Worm (Caenorhabditis elegans): ENCODE data around the gene dhs-6.
A peak's percentile ranks its signal among the peaks of the same experiment; 100 is the strongest.

Gene dhs-6

DNA sequence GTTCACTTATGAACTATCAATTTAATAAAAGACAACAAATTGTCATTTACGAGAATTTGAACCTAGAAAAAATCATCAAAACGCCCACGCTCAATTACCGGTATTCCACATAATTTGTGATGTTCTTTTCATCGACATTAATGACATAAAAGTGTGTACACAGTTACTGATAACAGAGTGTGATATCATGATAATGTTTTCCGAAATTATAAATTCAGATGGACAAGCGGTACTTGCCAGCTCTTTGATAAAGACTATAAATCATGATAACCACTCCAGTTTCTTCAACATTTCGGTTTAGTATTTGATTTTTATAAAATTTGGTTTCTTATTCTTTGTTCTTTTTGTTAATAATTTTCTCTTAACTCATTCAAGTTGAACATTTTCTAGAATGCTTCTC lies 33.3 kb downstream of the dhs-6 start, which contains the start of gene lys-8 (continued):
- TF ChIP-seq nhr-102 (tag; optimal IDR thresholded peaks at IDR 0.05) = peak; percentile 16
- peak; percentile 90 for TF ChIP-seq hlh-11 (tag; optimal IDR thresholded peaks at IDR 0.05)
- peak; percentile 54 for TF ChIP-seq lin-1 (GFP tag; IDR thresholded peaks at IDR 0.05)
- no peak for TF ChIP-seq T26A8.4 (GFP tag; IDR thresholded peaks at IDR 0.05)
- TF ChIP-seq aha-1 (tag) = no peak
- peak; percentile 33 for TF ChIP-seq nhr-48 (tag; optimal IDR thresholded peaks at IDR 0.05)
- TF ChIP-seq daf-8 (GFP tag; IDR thresholded peaks at IDR 0.05) = no peak
- TF ChIP-seq dmd-8 (GFP tag; IDR thresholded peaks at IDR 0.05) = no peak
- TF ChIP-seq mxl-3 (GFP tag; optimal IDR thresholded peaks at IDR 0.05) = peak; percentile 35
- no peak for TF ChIP-seq snpc-1.2 (GFP tag; IDR thresholded peaks at IDR 0.05)

DNA sequence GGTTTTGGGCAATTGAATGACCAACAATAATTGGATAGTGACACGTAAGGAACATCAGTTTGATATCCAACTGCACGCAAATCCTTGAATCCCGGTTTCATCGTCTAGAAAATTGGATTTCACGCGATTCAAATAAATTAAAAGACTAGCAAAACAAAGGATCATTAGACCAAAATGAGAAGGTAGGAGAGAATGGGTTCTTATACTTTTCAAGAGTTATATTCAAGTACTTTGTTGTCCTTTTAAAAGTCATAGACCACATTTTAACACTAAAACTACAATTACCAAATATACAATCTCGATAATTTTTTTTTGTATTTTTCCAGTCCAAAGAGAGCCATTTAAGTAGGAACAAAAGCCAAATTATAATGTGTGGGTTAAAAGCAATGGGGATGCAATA lies 36.8 kb downstream of the dhs-6 start, which contains the start of gene T25E4.2:
Gene T25E4.2 (minus strand): TSS at position 101 of the 400 bp plus-strand sequence.
- TF ChIP-seq pqm-1 (tag; optimal IDR thresholded peaks at IDR 0.05) (no peak), F37D6.2 (tag; optimal IDR thresholded peaks at IDR 0.05) (no peak), Y105C5A.15 (GFP tag; IDR thresholded peaks at IDR 0.05) (no peak), nhr-42 (GFP tag; IDR thresholded peaks at IDR 0.05) (no peak), mdt-29 (GFP tag; IDR thresholded peaks at IDR 0.05) (no peak), ztf-7 (tag; optimal IDR thresholded peaks at IDR 0.05) (no peak), hif-1 (tag; optimal IDR thresholded peaks at IDR 0.05) (no peak), zip-11 (GFP tag; IDR thresholded peaks at IDR 0.05) (no peak), Y75B8A.6 (GFP tag; IDR thresholded peaks at IDR 0.05) (no peak), zip-2 (tag; optimal IDR thresholded peaks at IDR 0.05) (no peak), nhr-41 (GFP tag; IDR thresholded peaks at IDR 0.05) (no peak), madf-9 (GFP tag; conservative IDR thresholded peaks at IDR 0.05) (no peak), mdl-1 (tag; optimal IDR thresholded peaks at IDR 0.05) (no peak), arid-1 (GFP tag; conservative IDR thresholded peaks at IDR 0.05) (no peak)

DNA sequence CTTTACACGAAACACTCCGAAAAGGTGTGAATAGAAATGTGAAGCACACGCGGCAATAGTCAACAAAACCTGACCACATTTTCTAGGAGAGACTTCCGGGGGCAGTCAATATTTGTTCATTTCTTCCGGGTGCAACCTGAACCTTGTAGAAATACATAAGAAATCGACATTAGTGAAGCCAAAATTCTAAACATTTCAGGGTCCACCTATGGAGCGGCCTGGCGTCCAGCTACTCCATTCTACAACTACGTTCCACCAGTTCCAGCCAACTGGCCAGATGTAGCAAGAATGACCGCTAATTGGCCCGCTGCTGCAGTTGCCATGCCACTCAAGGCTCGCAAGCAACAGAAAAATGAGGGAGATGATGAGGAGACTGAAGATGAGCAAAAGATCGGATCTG lies 39.9 kb downstream of the dhs-6 start:
- no peak for TF ChIP-seq lin-1 (GFP tag; IDR thresholded peaks at IDR 0.05)
- TF ChIP-seq aha-1 (tag) = peak; percentile 76
- no peak for TF ChIP-seq tra-1 (GFP tag; IDR thresholded peaks at IDR 0.05)
- TF ChIP-seq vab-7 (GFP tag; IDR thresholded peaks at IDR 0.05) = no peak
- TF ChIP-seq nhr-41 (GFP tag; IDR thresholded peaks at IDR 0.05) = no peak

DNA sequence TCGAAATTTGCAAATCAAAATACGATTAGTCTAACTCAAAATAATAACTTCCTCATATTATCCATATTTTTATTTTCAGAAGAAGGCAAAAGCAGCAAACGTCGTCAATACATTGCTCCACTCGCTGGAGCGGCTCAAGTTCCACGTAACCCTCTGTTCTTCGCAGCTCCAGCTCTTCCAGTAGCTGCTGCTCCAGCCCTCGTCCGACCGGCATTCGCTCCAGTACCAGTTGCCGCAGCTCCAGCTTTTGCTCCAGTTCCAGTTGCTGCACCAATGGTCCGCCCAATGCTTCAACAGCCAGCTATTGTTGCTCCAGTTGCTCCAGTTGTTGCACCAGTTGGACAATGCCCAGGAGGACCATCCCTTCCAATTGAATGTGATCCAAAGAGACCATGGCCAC lies 40.4 kb downstream of the dhs-6 start:
- peak; percentile 83 for TF ChIP-seq set-16 (GFP tag; IDR thresholded peaks at IDR 0.05)
- no peak for TF ChIP-seq saeg-2 (GFP tag; IDR thresholded peaks at IDR 0.05)

DNA sequence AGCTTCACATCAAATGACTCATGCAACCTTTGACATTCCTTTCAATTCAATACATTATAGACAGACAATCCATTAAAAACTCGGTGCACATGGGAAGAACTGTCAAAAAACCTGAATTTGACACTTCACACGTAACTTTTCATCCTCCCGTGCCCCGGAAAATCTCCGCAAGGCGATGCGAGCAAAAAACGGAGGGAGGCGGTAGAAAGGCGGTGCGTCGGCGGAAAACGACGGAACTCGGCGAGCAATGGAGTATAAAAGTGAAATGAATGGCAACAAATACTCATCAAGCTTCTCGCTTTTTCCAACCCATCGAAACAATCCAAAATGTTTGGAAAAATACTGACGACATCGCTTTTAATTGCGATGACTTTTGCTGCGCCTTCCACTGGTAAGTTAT lies 41.1 kb downstream of the dhs-6 start, which contains the start of gene T25E4.1:
Gene T25E4.1 (plus strand): TSS at position 301 of the 400 bp plus-strand sequence.
- TF ChIP-seq tag-97 (GFP tag; IDR thresholded peaks at IDR 0.05) (no peak), nhr-28 (tag; optimal IDR thresholded peaks at IDR 0.05) (no peak), unc-62 (GFP tag; optimal IDR thresholded peaks at IDR 0.05 in 1 of 2) (no peak), unc-62 (tag; optimal IDR thresholded peaks at IDR 0.05) (no peak), lin-13 (GFP tag; optimal IDR thresholded peaks at IDR 0.05) (no peak), Y5F2A.4 (GFP tag; optimal IDR thresholded peaks at IDR 0.05) (no peak), snpc-1.2 (GFP tag; IDR thresholded peaks at IDR 0.05) (no peak), nhr-111 (GFP tag; optimal IDR thresholded peaks at IDR 0.05) (no peak), ztf-7 (tag; optimal IDR thresholded peaks at IDR 0.05) (no peak), lin-1 (GFP tag; IDR thresholded peaks at IDR 0.05) (no peak), nhr-102 (tag; optimal IDR thresholded peaks at IDR 0.05) (no peak)
